1 fruit fly cellular context compared by ENCODE assay signal in the genomic region with DNA sequence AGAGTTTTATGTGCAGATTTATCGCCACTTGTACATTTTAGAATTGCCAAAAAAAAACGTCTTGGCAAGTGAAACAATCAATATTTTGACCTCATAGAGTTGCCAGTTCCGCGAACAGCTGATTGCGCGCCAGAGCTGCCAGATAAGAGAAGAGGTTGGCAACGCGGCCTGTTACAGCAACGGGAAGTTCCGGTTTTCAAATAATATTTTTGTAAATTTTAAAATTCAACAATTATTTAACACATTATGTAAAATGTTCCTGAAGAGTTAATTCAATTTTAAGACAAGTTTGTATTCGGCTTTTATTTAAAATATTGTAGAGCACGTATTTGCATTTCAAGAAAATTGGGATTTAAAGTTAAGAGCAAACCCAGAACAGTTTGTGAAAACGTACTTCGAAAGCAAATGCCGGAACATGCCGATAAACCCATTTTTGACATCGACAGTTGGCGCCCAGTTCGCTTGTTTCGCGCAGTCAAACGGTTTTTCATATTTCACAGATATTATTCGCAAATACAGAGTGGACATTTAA.
TF ChIP-seq lines count a peak whose summit lies in the region.

TSS of gene prd1 (minus strand) at position 320 of the 532 bp plus-strand sequence.
TSS of gene HisCl1 (plus strand) at position 482 of the 532 bp plus-strand sequence.

TF ChIP-seq in whole organism, embryonic, 481 proteins besides CTCF, POLR2A, EP300 and RAD21 (continued from another document):
- TF ChIP-seq ems (GFP tag; optimal IDR thresholded peaks at IDR 0.05; lab: Kevin White, UChicago) (peak; percentile 67), CG9727 (GFP tag; optimal IDR thresholded peaks at IDR 0.05; lab: Kevin White, UChicago) (peak; percentile 75), dmrt11E (tag; optimal IDR thresholded peaks at IDR 0.05; lab: Kevin White, UChicago) (peak; percentile 63), CG30431 (GFP tag; optimal IDR thresholded peaks at IDR 0.05; lab: Kevin White, UChicago) (peak; percentile 35), Hr51 (GFP tag; optimal IDR thresholded peaks at IDR 0.05; lab: Kevin White, UChicago) (peak in 1 of 2 experiments; percentile 43), CG7928 (GFP tag; optimal IDR thresholded peaks at IDR 0.05; lab: Kevin White, UChicago) (no peak), Spps (tag; optimal IDR thresholded peaks at IDR 0.05; lab: Kevin White, UChicago) (no peak), slou (GFP tag; optimal IDR thresholded peaks at IDR 0.05; lab: Kevin White, UChicago) (peak; percentile 32), CG11456 (GFP tag; IDR thresholded peaks at IDR 0.05; lab: Robert Waterston, UW) (peak; percentile 80), prd (optimal IDR thresholded peaks at IDR 0.05; lab: Kevin White, UChicago) (no peak), prd (GFP tag; IDR thresholded peaks at IDR 0.05; lab: Robert Waterston, UW) (peak; percentile 74), Gug (GFP tag; IDR thresholded peaks at IDR 0.05; lab: Robert Waterston, UW) (peak; percentile 37; the same call in 1 of the 4 replicates), Awh (GFP tag; IDR thresholded peaks at IDR 0.05; lab: Robert Waterston, UW) (0 out of 2 replicates have a peak, but pooled peaks have one; percentile 36), CG3838 (GFP tag; optimal IDR thresholded peaks at IDR 0.05; lab: Kevin White, UChicago) (no peak), CG10431 (GFP tag; optimal IDR thresholded peaks at IDR 0.05; lab: Kevin White, UChicago) (no peak), CG18619 (GFP tag; optimal IDR thresholded peaks at IDR 0.05; lab: Kevin White, UChicago) (peak; percentile 78), CG14014 (GFP tag; IDR thresholded peaks at IDR 0.05; lab: Robert Waterston, UW) (peak; percentile 47), ash1 (GFP tag; optimal IDR thresholded peaks at IDR 0.05; lab: Kevin White, UChicago) (peak; percentile 22), Dp (GFP tag; optimal IDR thresholded peaks at IDR 0.05; lab: Kevin White, UChicago) (peak; percentile 73), Dad (GFP tag; optimal IDR thresholded peaks at IDR 0.05; lab: Kevin White, UChicago) (peak; percentile 58), ro (GFP tag; IDR thresholded peaks at IDR 0.05; lab: Robert Waterston, UW) (no peak), ci (GFP tag; IDR thresholded peaks at IDR 0.05; lab: Robert Waterston, UW) (peak; percentile 46; the same call in 1 of the 3 replicates), CG2116 (GFP tag; optimal IDR thresholded peaks at IDR 0.05; lab: Kevin White, UChicago) (peak; percentile 72), CG12071 (GFP tag; optimal IDR thresholded peaks at IDR 0.05; lab: Kevin White, UChicago) (no peak), Nf-YC (tag; optimal IDR thresholded peaks at IDR 0.05; lab: Kevin White, UChicago) (no peak), CG16779 (GFP tag; IDR thresholded peaks at IDR 0.05; lab: Robert Waterston, UW) (no peak), p53 (GFP tag; optimal IDR thresholded peaks at IDR 0.05; lab: Kevin White, UChicago) (peak; percentile 45), jigr1 (GFP tag; IDR thresholded peaks at IDR 0.05; lab: Robert Waterston, UW) (no peak), CG13424 (tag; optimal IDR thresholded peaks at IDR 0.05; lab: Kevin White, UChicago) (peak; percentile 71), Stat92E (GFP tag; optimal IDR thresholded peaks at IDR 0.05; lab: Kevin White, UChicago) (no peak), Mes4 (GFP tag; optimal IDR thresholded peaks at IDR 0.05; lab: Kevin White, UChicago) (peak; percentile 58), sc (optimal IDR thresholded peaks at IDR 0.05; lab: Kevin White, UChicago) (no peak), sc (GFP tag; optimal IDR thresholded peaks at IDR 0.05; lab: Kevin White, UChicago) (peak; percentile 34), mam (GFP tag; optimal IDR thresholded peaks at IDR 0.05; lab: Kevin White, UChicago) (peak; percentile 73), lilli (GFP tag; optimal IDR thresholded peaks at IDR 0.05; lab: Kevin White, UChicago) (peak; percentile 77), Antp (GFP tag; optimal IDR thresholded peaks at IDR 0.05; lab: Kevin White, UChicago) (peak; percentile 30), zfh2 (GFP tag; optimal IDR thresholded peaks at IDR 0.05; lab: Kevin White, UChicago) (peak; percentile 70), CG2875 (GFP tag; optimal IDR thresholded peaks at IDR 0.05; lab: Kevin White, UChicago) (peak; percentile 58), D19B (GFP tag; optimal IDR thresholded peaks at IDR 0.05; lab: Kevin White, UChicago) (peak; percentile 44), CG16815 (GFP tag; optimal IDR thresholded peaks at IDR 0.05; lab: Kevin White, UChicago) (peak; percentile 67), nerfin-2 (GFP tag; IDR thresholded peaks at IDR 0.05; lab: Robert Waterston, UW; ENCODE audit: partially characterized antibody) (no peak), bsh (GFP tag; optimal IDR thresholded peaks at IDR 0.05; lab: Kevin White, UChicago) (no peak), CG9876 (GFP tag; optimal IDR thresholded peaks at IDR 0.05; lab: Kevin White, UChicago) (peak; percentile 33), caup (GFP tag; optimal IDR thresholded peaks at IDR 0.05; lab: Kevin White, UChicago; ENCODE audit: severe bottlenecking) (no peak), YL-1 (GFP tag; optimal IDR thresholded peaks at IDR 0.05; lab: Kevin White, UChicago) (peak; percentile 84), NC2α (GFP tag; optimal IDR thresholded peaks at IDR 0.05; lab: Kevin White, UChicago) (no peak), CG4820 (GFP tag; optimal IDR thresholded peaks at IDR 0.05; lab: Kevin White, UChicago) (peak; percentile 14), schlank (tag; optimal IDR thresholded peaks at IDR 0.05; lab: Kevin White, UChicago) (peak; percentile 14), zfh1 (GFP tag; IDR thresholded peaks at IDR 0.05; lab: Robert Waterston, UW) (peak; percentile 50; the same call in 1 of the 3 replicates), pan (optimal IDR thresholded peaks at IDR 0.05; lab: Kevin White, UChicago) (no peak), pan (GFP tag; optimal IDR thresholded peaks at IDR 0.05 in 1 of 2, IDR thresholded peaks at IDR 0.05 in 1 of 2) (peak in 1 of 2 experiments; percentile 53), ewg (GFP tag; optimal IDR thresholded peaks at IDR 0.05; lab: Kevin White, UChicago) (no peak), gsb-n (tag; optimal IDR thresholded peaks at IDR 0.05; lab: Kevin White, UChicago) (no peak), CG31224 (GFP tag; IDR thresholded peaks at IDR 0.05; lab: Robert Waterston, UW) (no peak), CG43689 (GFP tag; IDR thresholded peaks at IDR 0.05; lab: Robert Waterston, UW) (no peak), eve (GFP tag; optimal IDR thresholded peaks at IDR 0.05; lab: Kevin White, UChicago) (no peak), Lim3 (GFP tag; IDR thresholded peaks at IDR 0.05; lab: Robert Waterston, UW) (no peak), bigmax (GFP tag; optimal IDR thresholded peaks at IDR 0.05; lab: Kevin White, UChicago) (no peak), run (tag; optimal IDR thresholded peaks at IDR 0.05; lab: Kevin White, UChicago) (peak; percentile 50), Fer2 (tag; optimal IDR thresholded peaks at IDR 0.05; lab: Kevin White, UChicago) (peak; percentile 73), pho (GFP tag; optimal IDR thresholded peaks at IDR 0.05; lab: Kevin White, UChicago) (peak; percentile 60)
